Fruit fly (Drosophila melanogaster): Measurements from ENCODE around the gene CG10366.

Gene CG10366

DNA sequence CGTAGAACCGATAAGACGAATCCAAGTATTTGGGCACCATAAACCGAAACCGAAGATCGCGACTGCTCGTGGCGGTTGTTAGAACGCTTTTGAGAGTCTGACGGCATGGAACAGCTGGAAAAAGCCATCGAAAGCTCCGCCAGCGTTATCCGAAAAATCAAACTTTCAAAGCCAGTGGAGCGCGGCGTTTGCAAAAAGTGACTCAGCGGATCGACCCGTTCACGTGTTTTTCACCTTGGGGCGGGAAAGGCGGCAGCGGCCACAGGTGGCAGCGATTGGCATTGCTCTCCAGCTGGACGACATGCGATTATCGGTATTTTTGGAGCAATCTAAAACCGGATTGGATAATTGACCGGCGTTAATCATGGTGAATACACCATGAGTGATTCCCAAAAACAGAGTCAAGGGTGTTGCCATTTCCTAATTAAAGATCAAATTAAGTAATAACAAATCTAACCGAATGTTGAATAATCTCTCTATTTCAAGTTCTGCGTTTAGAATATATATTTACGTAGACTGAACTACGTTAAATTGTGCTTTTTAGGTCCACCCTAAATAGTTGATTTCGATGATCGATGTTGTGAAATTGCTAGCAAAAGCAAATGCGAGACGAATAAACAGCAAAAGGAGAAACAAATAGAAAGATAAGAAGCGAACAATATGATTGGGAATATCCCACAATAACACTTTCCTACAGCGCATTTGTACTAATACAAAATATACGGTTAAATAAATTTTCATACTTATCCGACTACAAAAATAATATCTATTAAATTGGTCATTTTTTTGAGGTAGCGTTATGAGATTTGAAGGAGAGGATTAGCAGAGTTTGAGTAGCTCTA lies 36.9 kb upstream of the CG10366 start, which contains the start of gene CG10337 (continued):
- no peak for TF ChIP-seq CG10366 (GFP tag; IDR thresholded peaks at IDR 0.05)
- peak; percentile 70 for TF ChIP-seq gem (tag; optimal IDR thresholded peaks at IDR 0.05)
- TF ChIP-seq CG12219 (GFP tag; optimal IDR thresholded peaks at IDR 0.05) = peak; percentile 29
- no peak for TF ChIP-seq ind (GFP tag; optimal IDR thresholded peaks at IDR 0.05)
- TF ChIP-seq Eip74EF (GFP tag; optimal IDR thresholded peaks at IDR 0.05) = peak in 1 of 2 experiments; percentile 27
- TF ChIP-seq CG10979 (tag; optimal IDR thresholded peaks at IDR 0.05) = peak; percentile 29
- TF ChIP-seq chn (GFP tag; optimal IDR thresholded peaks at IDR 0.05) = no peak
- TF ChIP-seq grn (GFP tag; optimal IDR thresholded peaks at IDR 0.05) = peak; percentile 31
- no peak; the same call in 1 of the 2 replicates for TF ChIP-seq gsb (GFP tag; IDR thresholded peaks at IDR 0.05)
- no peak for TF ChIP-seq bowl (GFP tag; IDR thresholded peaks at IDR 0.05)
- TF ChIP-seq hbn (GFP tag; IDR thresholded peaks at IDR 0.05; ENCODE audit: partially characterized antibody) = no peak
- TF ChIP-seq CG12299 (tag; optimal IDR thresholded peaks at IDR 0.05) = peak; percentile 57
- peak; percentile 35 for TF ChIP-seq CG4617 (GFP tag; optimal IDR thresholded peaks at IDR 0.05; ENCODE audit: borderline replicate concordance)
- TF ChIP-seq al (GFP tag; IDR thresholded peaks at IDR 0.05) = no peak; the same call in 1 of the 2 replicates
- peak; percentile 40 for TF ChIP-seq CG7839 (tag; optimal IDR thresholded peaks at IDR 0.05)
- peak in 1 of 2 experiments; percentile 33 for TF ChIP-seq bsh (GFP tag; optimal IDR thresholded peaks at IDR 0.05)
- TF ChIP-seq insv (GFP tag; optimal IDR thresholded peaks at IDR 0.05) = peak in 1 of 2 experiments; percentile 11
- no peak for TF ChIP-seq Oaz (GFP tag; IDR thresholded peaks at IDR 0.05)
- peak; percentile 89 for TF ChIP-seq CG9437 (GFP tag; optimal IDR thresholded peaks at IDR 0.05)
- peak; percentile 61 for TF ChIP-seq nau (GFP tag; optimal IDR thresholded peaks at IDR 0.05)
- no peak for TF ChIP-seq Lim3 (GFP tag; IDR thresholded peaks at IDR 0.05)
- TF ChIP-seq sd (tag; optimal IDR thresholded peaks at IDR 0.05) = peak; percentile 85
- no peak for TF ChIP-seq CG14014 (GFP tag; IDR thresholded peaks at IDR 0.05)
- no peak for TF ChIP-seq maf-S (GFP tag; optimal IDR thresholded peaks at IDR 0.05)
- TF ChIP-seq CG10565 (GFP tag; optimal IDR thresholded peaks at IDR 0.05) = no peak
- TF ChIP-seq CG12155 (GFP tag; optimal IDR thresholded peaks at IDR 0.05) = peak; percentile 16
- TF ChIP-seq cas (GFP tag; IDR thresholded peaks at IDR 0.05) = no peak
- TF ChIP-seq CG16813 (GFP tag; IDR thresholded peaks at IDR 0.05; ENCODE audit: partially characterized antibody) = no peak
- TF ChIP-seq H15 (GFP tag; IDR thresholded peaks at IDR 0.05) = no peak
- no peak for TF ChIP-seq Kr (GFP tag; optimal IDR thresholded peaks at IDR 0.05)
- no peak for TF ChIP-seq sc (optimal IDR thresholded peaks at IDR 0.05)
- no peak for TF ChIP-seq sc (GFP tag; optimal IDR thresholded peaks at IDR 0.05)
- no peak for TF ChIP-seq pum (GFP tag; optimal IDR thresholded peaks at IDR 0.05)
- no peak for TF ChIP-seq eyg (GFP tag; optimal IDR thresholded peaks at IDR 0.05)
- no peak for TF ChIP-seq ab (GFP tag; optimal IDR thresholded peaks at IDR 0.05)
- TF ChIP-seq CG6683 (GFP tag; optimal IDR thresholded peaks at IDR 0.05) = peak; percentile 6
- TF ChIP-seq fru (optimal IDR thresholded peaks at IDR 0.05) = no peak
- TF ChIP-seq Mad (GFP tag; optimal IDR thresholded peaks at IDR 0.05) = no peak
- TF ChIP-seq CG1233 (GFP tag; optimal IDR thresholded peaks at IDR 0.05) = peak; percentile 30
- TF ChIP-seq danr (GFP tag; IDR thresholded peaks at IDR 0.05) = no peak
- TF ChIP-seq CG15011 (GFP tag; optimal IDR thresholded peaks at IDR 0.05) = peak; percentile 69
- no peak for TF ChIP-seq stc (GFP tag; IDR thresholded peaks at IDR 0.05)
- TF ChIP-seq en (GFP tag; optimal IDR thresholded peaks at IDR 0.05) = no peak
- TF ChIP-seq CTCF (GFP tag; optimal IDR thresholded peaks at IDR 0.05) = no peak
- TF ChIP-seq CG1602 (GFP tag; optimal IDR thresholded peaks at IDR 0.05) = peak; percentile 6
- TF ChIP-seq chif (GFP tag; optimal IDR thresholded peaks at IDR 0.05) = no peak
- no peak for TF ChIP-seq zen2 (GFP tag; IDR thresholded peaks at IDR 0.05; ENCODE audit: partially characterized antibody)
- TF ChIP-seq CG7987 (GFP tag; optimal IDR thresholded peaks at IDR 0.05) = peak; percentile 60
- TF ChIP-seq Antp (GFP tag; optimal IDR thresholded peaks at IDR 0.05) = no peak
- no peak for TF ChIP-seq CG4282 (GFP tag; optimal IDR thresholded peaks at IDR 0.05)

Data from whole organism, embryonic.